Worm (Caenorhabditis elegans) whole organism, early embryonic: Measurements from ENCODE around the gene msp-142.

ENCODE experiments used
- B0310.2 ChIP-seq: sonication (generic microtip); optimal IDR thresholded peaks from 2 replicates; lab custom pipeline; 2016; ENCODE audit warnings: mild to moderate bottlenecking, missing genetic modification characterization, missing compliant biosample characterization
- F13C5.2 ChIP-seq: sonication (generic microtip); optimal IDR thresholded peaks from 2 replicates; lab custom pipeline; 2017; ENCODE audit warnings: mild to moderate bottlenecking, missing genetic modification characterization, inconsistent platforms, missing compliant biosample characterization
- aly-1 ChIP-seq: sonication (generic microtip); optimal IDR thresholded peaks from 2 replicates; lab custom pipeline; 2016; ENCODE audit warnings: missing genetic modification characterization, missing compliant biosample characterization
- ama-1 ChIP-seq: fragments of 150-350 bp; optimal IDR thresholded peaks from 2 replicates; lab custom pipeline; 2014
- ceh-13 ChIP-seq: fragments of 200-800 bp; sonication (Bioruptor generic); optimal IDR thresholded peaks from 2 replicates; lab custom pipeline; 2018; ENCODE audit warnings: mild to moderate bottlenecking, missing genetic modification characterization, missing compliant biosample characterization
- ceh-36 ChIP-seq: sonication (generic microtip); optimal IDR thresholded peaks from 2 replicates; lab custom pipeline; 2016; ENCODE audit warnings: missing genetic modification characterization, inconsistent platforms, missing compliant biosample characterization
- flt-1 ChIP-seq: fragments of 200-800 bp; sonication (Bioruptor generic); IDR thresholded peaks from 2 replicates; pipeline ENCODE4 v1.3.6; 2022; ENCODE audit warnings: missing genetic modification characterization, missing compliant biosample characterization
- hmbx-1 ChIP-seq: sonication (generic microtip); optimal IDR thresholded peaks from 2 replicates; lab custom pipeline; 2016; ENCODE audit warnings: mild to moderate bottlenecking, missing genetic modification characterization, missing compliant biosample characterization
- hnd-1 ChIP-seq: sonication (generic microtip); optimal IDR thresholded peaks from 2 replicates; lab custom pipeline; 2016; ENCODE audit warnings: missing genetic modification characterization, missing compliant biosample characterization
- pes-1 ChIP-seq: fragments of 200-800 bp; sonication (Bioruptor generic); IDR thresholded peaks from 2 replicates; pipeline ENCODE4 v1.3.6; 2022; ENCODE audit warnings: missing genetic modification reagents, missing genetic modification characterization, missing compliant biosample characterization
- sea-1 ChIP-seq: fragments of 200-800 bp; sonication (Bioruptor generic); conservative IDR thresholded peaks from 2 replicates; pipeline ENCODE4 v1.3.6; 2022; ENCODE audit warnings: missing genetic modification characterization, missing compliant biosample characterization
- tbx-37 ChIP-seq: fragments of 200-800 bp; sonication (Bioruptor generic); conservative IDR thresholded peaks from 2 replicates; pipeline ENCODE4 v1.3.6; 2022; ENCODE audit warnings: missing genetic modification reagents, missing genetic modification characterization, missing compliant biosample characterization
- tra-4 ChIP-seq: sonication (generic microtip); optimal IDR thresholded peaks from 2 replicates; lab custom pipeline; 2017; ENCODE audit warnings: missing genetic modification characterization, missing compliant biosample characterization

DNA sequence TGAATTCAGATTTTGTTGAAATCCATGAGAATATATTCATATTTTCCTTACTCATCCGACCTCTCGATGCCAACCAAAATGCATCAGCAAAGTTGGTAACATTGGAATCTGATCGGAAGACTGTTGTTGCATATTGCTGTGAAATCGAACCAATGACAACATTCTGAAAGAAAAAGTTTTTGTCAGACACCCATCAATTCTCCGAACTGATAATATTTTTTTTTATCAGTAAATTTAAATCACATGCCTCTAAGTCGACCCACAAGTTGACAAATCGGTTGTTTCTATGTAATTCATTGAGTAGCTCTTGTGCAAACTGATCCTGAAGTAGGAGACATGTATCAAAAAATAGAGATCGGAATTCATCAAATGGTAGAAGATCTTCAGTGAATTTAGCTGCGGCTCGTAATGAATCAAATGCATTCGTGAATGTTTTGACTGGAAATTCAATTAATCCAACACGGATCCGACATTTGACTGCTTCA is 32.3 kb downstream of the msp-142 start, which contains the start of gene col-74:
- no peak for TF ChIP-seq tbx-37 (GFP tag; lab: Robert Waterston, UW)
- TF ChIP-seq ama-1 (lab: Kevin White, UChicago): no peak
- TF ChIP-seq sea-1 (GFP tag; lab: Robert Waterston, UW): no peak
- no peak for TF ChIP-seq pes-1 (GFP tag; lab: Robert Waterston, UW)
- TF ChIP-seq hnd-1 (tag; lab: Kevin White, UChicago): no peak
- TF ChIP-seq flt-1 (GFP tag; lab: Robert Waterston, UW): no peak
- no peak for TF ChIP-seq tra-4 (tag; lab: Kevin White, UChicago)
- no peak for TF ChIP-seq aly-1
- TF ChIP-seq F13C5.2: no peak
- TF ChIP-seq hmbx-1 (tag; lab: Kevin White, UChicago): no peak
- TF ChIP-seq B0310.2 (tag; lab: Kevin White, UChicago): no peak
- no peak for TF ChIP-seq ceh-13 (GFP tag; lab: Kevin White, UChicago)
- no peak for TF ChIP-seq ceh-36 (tag; lab: Kevin White, UChicago)
